Worm (Caenorhabditis elegans) whole organism, mixed stage, embryonic: Measurements from ENCODE around the gene K08B5.1.

Experiments used
- M03D4.4 ChIP-seq: sonication (generic microtip); optimal IDR thresholded peaks from 2 replicates; lab custom pipeline; 2017; ENCODE audit warnings: mild to moderate bottlenecking, missing genetic modification characterization, missing compliant biosample characterization
- bed-3 ChIP-seq: fragments of 200-800 bp; sonication (Bioruptor generic); optimal IDR thresholded peaks from 3 replicates; lab custom pipeline; 2018; ENCODE audit warnings: mild to moderate bottlenecking, missing genetic modification characterization, moderate library complexity, missing compliant biosample characterization
- blmp-1 ChIP-seq: fragments of 150-350 bp; optimal IDR thresholded peaks from 2 replicates; lab custom pipeline; 2014; ENCODE audit warnings: missing biosample characterization, missing genetic modification characterization
- ceh-39 ChIP-seq: fragments of 150-350 bp; optimal IDR thresholded peaks from 2 replicates; lab custom pipeline; 2014; ENCODE audit warnings: missing biosample characterization, missing genetic modification characterization
- ceh-43 ChIP-seq: fragments of 200-800 bp; sonication (Bioruptor generic); optimal IDR thresholded peaks from 2 replicates; lab custom pipeline; 2018; ENCODE audit warnings: mild to moderate bottlenecking, missing genetic modification characterization, moderate library complexity, missing compliant biosample characterization
- ceh-83 ChIP-seq: fragments of 200-800 bp; sonication (Bioruptor generic); optimal IDR thresholded peaks from 2 replicates; lab custom pipeline; 2018; ENCODE audit warnings: mild to moderate bottlenecking, missing genetic modification characterization, missing compliant biosample characterization
- ces-1 ChIP-seq: fragments of 150-350 bp; optimal IDR thresholded peaks from 2 replicates; lab custom pipeline; 2014; ENCODE audit warnings: missing biosample characterization, missing genetic modification reagents, missing genetic modification characterization
- cnd-1 ChIP-seq: fragments of 200-800 bp; sonication (Bioruptor generic); optimal IDR thresholded peaks from 2 replicates; lab custom pipeline; 2018; ENCODE audit warnings: mild to moderate bottlenecking, missing genetic modification characterization, missing compliant biosample characterization
- drap-1 ChIP-seq: fragments of 200-800 bp; sonication (Bioruptor generic); optimal IDR thresholded peaks from 3 replicates; lab custom pipeline; 2018; ENCODE audit warnings: mild to moderate bottlenecking, missing genetic modification characterization, missing compliant biosample characterization
- elt-1 ChIP-seq: sonication (generic microtip); optimal IDR thresholded peaks from 2 replicates; lab custom pipeline; 2017; ENCODE audit warnings: missing genetic modification characterization, mild to moderate bottlenecking, missing compliant biosample characterization, antibody characterized with exemption, moderate library complexity, borderline replicate concordance; ENCODE audit not compliant: insufficient read depth
- elt-3 ChIP-seq: fragments of 150-350 bp; optimal IDR thresholded peaks from 2 replicates; lab custom pipeline; 2014; ENCODE audit warnings: missing biosample characterization, missing genetic modification characterization
- flh-1 ChIP-seq: fragments of 200-800 bp; sonication (Bioruptor generic); optimal IDR thresholded peaks from 2 replicates; lab custom pipeline; 2018; ENCODE audit warnings: mild to moderate bottlenecking, missing genetic modification characterization, moderate library complexity, missing compliant biosample characterization
- ham-2 ChIP-seq: fragments of 200-800 bp; sonication (Bioruptor generic); optimal IDR thresholded peaks from 2 replicates; lab custom pipeline; 2018; ENCODE audit warnings: mild to moderate bottlenecking, missing genetic modification characterization, missing compliant biosample characterization
- hlh-1 ChIP-seq: fragments of 150-350 bp; optimal IDR thresholded peaks from 2 replicates; lab custom pipeline; 2014; ENCODE audit warnings: missing biosample characterization, missing genetic modification reagents, missing genetic modification characterization
- lin-13 ChIP-seq: fragments of 150-350 bp; optimal IDR thresholded peaks from 2 replicates; lab custom pipeline; 2014; ENCODE audit warnings: missing biosample characterization, missing genetic modification characterization
- lin-32 ChIP-seq: fragments of 200-800 bp; sonication (Bioruptor generic); optimal IDR thresholded peaks from 2 replicates; lab custom pipeline; 2018; ENCODE audit warnings: mild to moderate bottlenecking, missing genetic modification characterization, missing compliant biosample characterization
- lsy-2 ChIP-seq: fragments of 150-350 bp; optimal IDR thresholded peaks from 2 replicates; lab custom pipeline; 2014; ENCODE audit warnings: missing biosample characterization, missing genetic modification characterization
- mab-5 ChIP-seq: fragments of 150-350 bp; optimal IDR thresholded peaks from 2 replicates; lab custom pipeline; 2014; ENCODE audit warnings: missing biosample characterization, missing genetic modification characterization
- mep-1 ChIP-seq: fragments of 150-350 bp; optimal IDR thresholded peaks from 2 replicates; lab custom pipeline; 2017; ENCODE audit warnings: missing biosample characterization, missing genetic modification reagents, missing genetic modification characterization, inconsistent platforms
- mls-2 ChIP-seq: sonication (generic microtip); optimal IDR thresholded peaks from 2 replicates; lab custom pipeline; 2016; ENCODE audit warnings: mild to moderate bottlenecking, missing genetic modification characterization, moderate library complexity, missing compliant biosample characterization
- nhr-12 ChIP-seq: fragments of 150-350 bp; optimal IDR thresholded peaks from 2 replicates; lab custom pipeline; 2014; ENCODE audit warnings: missing biosample characterization, missing genetic modification characterization
- nhr-2 ChIP-seq: fragments of 150-350 bp; optimal IDR thresholded peaks from 2 replicates; lab custom pipeline; 2014; ENCODE audit warnings: missing biosample characterization, missing genetic modification characterization
- nhr-237 ChIP-seq: fragments of 150-350 bp; optimal IDR thresholded peaks from 2 replicates; lab custom pipeline; 2014; ENCODE audit warnings: missing biosample characterization, missing genetic modification characterization
- nhr-28 ChIP-seq: fragments of 150-350 bp; optimal IDR thresholded peaks from 2 replicates; lab custom pipeline; 2014; ENCODE audit warnings: missing biosample characterization, missing genetic modification characterization
- nhr-76 ChIP-seq: sonication (generic microtip); optimal IDR thresholded peaks from 2 replicates; lab custom pipeline; 2017; ENCODE audit warnings: missing biosample characterization, missing genetic modification characterization
- pha-4 ChIP-seq: fragments of 150-350 bp; optimal IDR thresholded peaks from 2 replicates; lab custom pipeline; 2018; ENCODE audit warnings: missing biosample characterization, missing genetic modification reagents, missing genetic modification characterization
- sem-2 ChIP-seq: fragments of 200-800 bp; sonication (Bioruptor generic); optimal IDR thresholded peaks from 2 replicates; lab custom pipeline; 2018; ENCODE audit warnings: mild to moderate bottlenecking, missing genetic modification characterization, missing compliant biosample characterization
- snpc-4 ChIP-seq: fragments of 150-350 bp; optimal IDR thresholded peaks from 2 replicates; lab custom pipeline; 2014; ENCODE audit warnings: missing biosample characterization, missing genetic modification characterization
- sptf-1 ChIP-seq: sonication (generic microtip); optimal IDR thresholded peaks from 2 replicates; lab custom pipeline; 2017; ENCODE audit warnings: mild to moderate bottlenecking, missing genetic modification characterization, moderate library complexity, missing compliant biosample characterization
- tbx-8 ChIP-seq: fragments of 200-800 bp; sonication (Bioruptor generic); optimal IDR thresholded peaks from 2 replicates; lab custom pipeline; 2018; ENCODE audit warnings: mild to moderate bottlenecking, missing genetic modification characterization, moderate library complexity, missing compliant biosample characterization
- unc-120 ChIP-seq: sonication (generic microtip); optimal IDR thresholded peaks from 2 replicates; lab custom pipeline; 2017; ENCODE audit warnings: missing genetic modification characterization, missing compliant biosample characterization; ENCODE audit not compliant: poor library complexity, severe bottlenecking
- unc-39 ChIP-seq: fragments of 150-350 bp; optimal IDR thresholded peaks from 2 replicates; lab custom pipeline; 2014; ENCODE audit warnings: missing biosample characterization, missing genetic modification characterization
- unc-62 ChIP-seq: fragments of 150-350 bp; optimal IDR thresholded peaks from 2 replicates; lab custom pipeline; 2014; ENCODE audit warnings: missing biosample characterization, missing genetic modification reagents, missing genetic modification characterization
- zip-8 ChIP-seq: fragments of 150-350 bp; optimal IDR thresholded peaks from 2 replicates; lab custom pipeline; 2014; ENCODE audit warnings: missing biosample characterization, missing genetic modification characterization
- ztf-11 ChIP-seq: fragments of 150-350 bp; optimal IDR thresholded peaks from 2 replicates; lab custom pipeline; 2014; ENCODE audit warnings: missing biosample characterization, missing genetic modification characterization

The K08B5.1 gene

DNA sequence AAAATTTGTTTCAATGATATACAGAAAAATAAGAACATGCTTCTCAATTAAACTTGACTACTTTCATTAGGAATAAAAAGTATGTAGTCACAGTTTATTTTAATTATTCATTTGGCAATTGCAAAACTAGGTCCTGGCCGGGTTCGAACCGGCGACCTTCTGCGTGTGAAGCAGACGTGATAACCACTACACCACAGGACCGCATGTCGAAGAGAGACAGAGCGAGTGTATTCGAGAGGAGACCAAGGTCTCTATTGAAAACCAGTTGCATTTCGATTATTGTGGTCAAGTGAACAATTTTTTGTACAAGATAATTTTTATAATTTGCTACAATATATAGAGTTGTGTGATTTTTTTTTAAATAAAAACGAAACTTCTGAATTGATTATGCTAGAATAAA lies 32.6 kb downstream of the K08B5.1 start:
- TF ChIP-seq mep-1 (tag; lab: Kevin White, UChicago): peak; percentile 69
- peak; percentile 59 for TF ChIP-seq ceh-43 (GFP tag; lab: Kevin White, UChicago)
- TF ChIP-seq bed-3 (GFP tag; lab: Kevin White, UChicago): peak; percentile 41
- peak; percentile 47 for TF ChIP-seq sem-2
- TF ChIP-seq blmp-1 (tag; lab: Kevin White, UChicago): no peak
- TF ChIP-seq cnd-1 (tag; lab: Kevin White, UChicago): peak; percentile 79
- peak; percentile 82 for TF ChIP-seq drap-1 (GFP tag; lab: Kevin White, UChicago)
- TF ChIP-seq elt-1 (tag; lab: Kevin White, UChicago): no peak
- no peak for TF ChIP-seq elt-3 (tag; lab: Kevin White, UChicago)
- no peak for TF ChIP-seq snpc-4 (tag; lab: Kevin White, UChicago)
- no peak for TF ChIP-seq nhr-12
- TF ChIP-seq unc-120 (tag; lab: Kevin White, UChicago): peak; percentile 48
- no peak for TF ChIP-seq zip-8 (tag; lab: Kevin White, UChicago)
- peak; percentile 81 for TF ChIP-seq ceh-83 (GFP tag; lab: Kevin White, UChicago)
- TF ChIP-seq unc-39 (tag; lab: Kevin White, UChicago): no peak
- TF ChIP-seq ham-2: peak; percentile 55
- TF ChIP-seq ztf-11 (tag; lab: Kevin White, UChicago): no peak
- TF ChIP-seq ceh-39 (tag; lab: Kevin White, UChicago): no peak
- TF ChIP-seq lin-13 (tag; lab: Kevin White, UChicago): peak; percentile 9
- peak; percentile 21 for TF ChIP-seq pha-4
- no peak for TF ChIP-seq nhr-237
- no peak for TF ChIP-seq mab-5 (tag; lab: Kevin White, UChicago)
- TF ChIP-seq lsy-2 (tag; lab: Kevin White, UChicago): peak; percentile 21
- TF ChIP-seq M03D4.4: peak; percentile 81
- peak; percentile 33 for TF ChIP-seq lin-32 (GFP tag; lab: Kevin White, UChicago)
- TF ChIP-seq nhr-28 (tag; lab: Kevin White, UChicago): no peak
- no peak for TF ChIP-seq nhr-2 (tag; lab: Kevin White, UChicago)
- TF ChIP-seq nhr-76 (tag; lab: Kevin White, UChicago): no peak
- TF ChIP-seq flh-1 (GFP tag; lab: Kevin White, UChicago): no peak
- TF ChIP-seq ces-1: peak; percentile 1
- TF ChIP-seq tbx-8: peak; percentile 8
- no peak for TF ChIP-seq hlh-1 (tag; lab: Kevin White, UChicago)
- TF ChIP-seq sptf-1 (tag; lab: Kevin White, UChicago): peak; percentile 84
- peak; percentile 79 for TF ChIP-seq mls-2 (tag; lab: Kevin White, UChicago)
- TF ChIP-seq unc-62 (GFP tag; lab: Kevin White, UChicago): peak; percentile 29

DNA sequence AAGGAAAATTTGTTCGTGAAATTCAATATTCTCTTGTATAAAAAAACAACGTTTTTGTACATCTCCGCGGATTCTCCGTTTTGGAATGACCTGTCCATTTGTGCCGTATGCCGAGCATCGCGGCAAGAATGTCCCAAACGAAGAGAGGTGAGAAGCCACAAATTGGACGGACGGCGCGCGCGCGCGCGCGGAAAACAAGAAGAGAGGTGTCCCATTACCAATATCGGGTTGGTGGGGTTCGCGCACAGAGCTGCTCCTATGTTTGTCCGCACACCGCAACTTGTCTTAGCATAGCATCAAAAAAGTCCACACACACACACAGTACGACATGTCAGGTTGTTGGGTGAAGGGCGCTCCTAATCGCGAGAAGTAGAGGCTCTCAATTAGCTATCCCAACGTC lies 33.3 kb downstream of the K08B5.1 start:
- TF ChIP-seq bed-3 (GFP tag; lab: Kevin White, UChicago): no peak
- no peak for TF ChIP-seq ceh-83 (GFP tag; lab: Kevin White, UChicago)
- TF ChIP-seq lin-32 (GFP tag; lab: Kevin White, UChicago): no peak
- no peak for TF ChIP-seq lsy-2 (tag; lab: Kevin White, UChicago)
- TF ChIP-seq mab-5 (tag; lab: Kevin White, UChicago): no peak
- TF ChIP-seq, all 35 proteins: peak for 0

DNA sequence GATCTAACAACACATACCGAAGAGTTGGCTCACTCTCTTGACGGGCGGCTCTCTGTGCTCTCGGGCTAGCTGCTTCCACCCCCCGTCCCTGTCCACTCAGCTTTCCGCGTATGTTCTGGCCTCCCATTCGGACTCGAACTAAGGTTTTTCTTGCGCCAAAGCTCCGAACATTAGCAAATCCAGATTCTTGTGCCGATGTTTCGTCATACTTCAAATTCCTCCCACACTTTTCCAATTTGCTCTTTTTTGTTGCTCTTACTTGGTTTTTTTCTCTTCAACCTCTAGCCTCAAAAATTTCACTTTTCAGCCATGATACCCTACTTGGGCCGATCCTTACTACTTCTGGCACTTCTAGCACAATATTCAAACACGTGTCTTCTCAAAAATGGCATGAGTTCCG lies 36.7 kb downstream of the K08B5.1 start, which contains the start of gene cdh-9:
Gene cdh-9 (plus strand): TSS at position 301 of the 400 bp plus-strand sequence.
- TF ChIP-seq lin-13 (tag; lab: Kevin White, UChicago) (no peak), ces-1 (no peak), bed-3 (GFP tag; lab: Kevin White, UChicago) (no peak), sem-2 (no peak), tbx-8 (no peak), lsy-2 (tag; lab: Kevin White, UChicago) (no peak), ztf-11 (tag; lab: Kevin White, UChicago) (no peak), nhr-237 (no peak), snpc-4 (tag; lab: Kevin White, UChicago) (no peak), nhr-76 (tag; lab: Kevin White, UChicago) (no peak), ceh-39 (tag; lab: Kevin White, UChicago) (no peak), cnd-1 (tag; lab: Kevin White, UChicago) (no peak), flh-1 (GFP tag; lab: Kevin White, UChicago) (no peak), zip-8 (tag; lab: Kevin White, UChicago) (no peak), unc-62 (GFP tag; lab: Kevin White, UChicago) (no peak), unc-39 (tag; lab: Kevin White, UChicago) (no peak), ceh-43 (GFP tag; lab: Kevin White, UChicago) (no peak), M03D4.4 (no peak), lin-32 (GFP tag; lab: Kevin White, UChicago) (no peak)
